Worm (Caenorhabditis elegans) whole organism, L4 larva: ENCODE data around the gene F40E12.1.

Experiments used
- fos-1 ChIP-seq: fragments of 150-350 bp; optimal IDR thresholded peaks from 2 replicates; lab custom pipeline; 2014; ENCODE audit warnings: missing biosample characterization, missing genetic modification characterization
- hlh-30 ChIP-seq: sonication (generic microtip); optimal IDR thresholded peaks from 2 replicates; lab custom pipeline; 2017; ENCODE audit warnings: antibody characterized with exemption, mild to moderate bottlenecking, missing genetic modification characterization, missing compliant biosample characterization; ENCODE audit not compliant: insufficient read depth
- mep-1 ChIP-seq: fragments of 150-350 bp; sonication (generic microtip); optimal IDR thresholded peaks from 3 replicates; lab custom pipeline; 2014; ENCODE audit warnings: missing biosample characterization, missing genetic modification characterization
- nhr-11 ChIP-seq: fragments of 150-350 bp; optimal IDR thresholded peaks from 2 replicates; lab custom pipeline; 2014; ENCODE audit warnings: missing biosample characterization, missing genetic modification characterization
- snpc-4 ChIP-seq: fragments of 150-350 bp; optimal IDR thresholded peaks from 2 replicates; lab custom pipeline; 2014; ENCODE audit warnings: missing biosample characterization, missing genetic modification characterization
- unc-39 ChIP-seq: sonication (generic microtip); optimal IDR thresholded peaks from 2 replicates; lab custom pipeline; 2017; ENCODE audit warnings: missing biosample characterization, missing genetic modification characterization
- vab-7 ChIP-seq: fragments of 200-800 bp; sonication (Bioruptor generic); IDR thresholded peaks from 2 replicates; pipeline ENCODE4 v1.3.6; 2022; ENCODE audit warnings: missing genetic modification reagents, missing genetic modification characterization, missing compliant biosample characterization
- zag-1 ChIP-seq: fragments of 150-350 bp; optimal IDR thresholded peaks from 2 replicates; lab custom pipeline; 2014; ENCODE audit warnings: missing biosample characterization, missing genetic modification characterization
- ztf-11 ChIP-seq: fragments of 150-350 bp; optimal IDR thresholded peaks from 2 replicates; lab custom pipeline; 2014; ENCODE audit warnings: missing biosample characterization, missing genetic modification characterization

DNA sequence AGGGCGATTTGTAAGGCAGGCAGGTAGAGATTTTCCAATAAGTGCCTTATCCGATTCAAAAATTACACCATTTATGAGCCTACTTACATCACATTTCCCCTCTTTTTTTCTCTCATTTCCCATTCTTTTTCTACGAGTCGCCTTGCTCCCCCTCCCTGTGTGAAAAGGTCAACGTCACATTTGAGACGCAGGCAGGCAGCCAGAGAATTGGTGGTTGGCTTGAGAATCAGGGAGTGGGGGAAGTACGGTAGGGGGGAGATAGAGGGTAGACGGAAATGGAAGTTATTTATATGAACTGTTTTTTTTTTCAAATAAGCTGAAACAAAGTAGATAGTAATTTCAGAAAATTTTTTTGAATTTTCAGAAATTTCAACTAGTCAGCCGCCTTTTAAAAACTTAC is 997 bp upstream of the F40E12.1 start:
- TF ChIP-seq ztf-11 (tag; lab: Kevin White, UChicago): no peak
- TF ChIP-seq hlh-30 (tag; lab: Kevin White, UChicago): no peak
- TF ChIP-seq mep-1 (tag; lab: Kevin White, UChicago): no peak
- no peak for TF ChIP-seq unc-39 (tag; lab: Kevin White, UChicago)
- no peak for TF ChIP-seq fos-1
- TF ChIP-seq vab-7 (GFP tag; lab: Robert Waterston, UW): no peak
- TF ChIP-seq snpc-4 (tag; lab: Kevin White, UChicago): no peak
- no peak for TF ChIP-seq nhr-11 (tag; lab: Kevin White, UChicago)
- no peak for TF ChIP-seq zag-1 (tag; lab: Kevin White, UChicago)
